Fruit fly (Drosophila melanogaster): ENCODE data around the gene Pdk1.

Gene Pdk1

DNA sequence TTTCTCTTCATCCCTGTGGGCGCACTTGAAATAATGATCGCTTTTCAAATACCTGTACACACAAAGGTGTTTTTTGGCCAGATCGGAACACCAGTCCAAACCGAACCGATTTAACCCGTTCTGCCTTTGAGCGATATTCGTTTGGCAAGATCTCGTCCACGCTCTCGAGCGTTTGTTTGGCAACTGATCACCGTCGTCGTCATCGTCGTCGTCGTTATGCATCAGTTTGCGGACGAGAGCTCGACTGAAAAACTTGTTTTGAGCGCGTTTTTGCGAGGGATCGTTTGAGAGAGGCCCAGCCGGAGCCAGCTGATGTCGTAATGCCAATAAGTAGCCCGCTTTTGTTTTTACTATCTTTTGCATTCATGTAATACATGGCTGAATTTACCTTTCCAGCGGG, 49.2 kb downstream of the Pdk1 start (continued):
- TF ChIP-seq CG9797 (GFP tag; optimal IDR thresholded peaks at IDR 0.05) (no peak), D (optimal IDR thresholded peaks at IDR 0.05) (no peak), D (GFP tag; optimal IDR thresholded peaks at IDR 0.05) (no peak), C15 (GFP tag; IDR thresholded peaks at IDR 0.05) (no peak), repo (GFP tag; optimal IDR thresholded peaks at IDR 0.05) (no peak), Hey (tag; optimal IDR thresholded peaks at IDR 0.05) (no peak), CG6272 (GFP tag; IDR thresholded peaks at IDR 0.05) (no peak), CG12769 (tag; optimal IDR thresholded peaks at IDR 0.05) (peak; percentile 14), shn (GFP tag; optimal IDR thresholded peaks at IDR 0.05) (no peak), Dref (GFP tag; IDR thresholded peaks at IDR 0.05) (no peak), bowl (GFP tag; IDR thresholded peaks at IDR 0.05) (no peak), Doc2 (GFP tag; IDR thresholded peaks at IDR 0.05) (no peak), Pdp1 (GFP tag; optimal IDR thresholded peaks at IDR 0.05) (peak in 1 of 2 experiments; percentile 88), Jarid2 (GFP tag; optimal IDR thresholded peaks at IDR 0.05) (peak; percentile 62), CG4282 (GFP tag; optimal IDR thresholded peaks at IDR 0.05) (no peak), NK7.1 (GFP tag; optimal IDR thresholded peaks at IDR 0.05) (no peak), Nf-YA (GFP tag; IDR thresholded peaks at IDR 0.05) (no peak), CG10979 (tag; optimal IDR thresholded peaks at IDR 0.05) (no peak), Atf-2 (GFP tag; optimal IDR thresholded peaks at IDR 0.05) (no peak), CG6765 (GFP tag; optimal IDR thresholded peaks at IDR 0.05) (no peak), Med (GFP tag) (peak; percentile 57), pum (GFP tag; optimal IDR thresholded peaks at IDR 0.05) (no peak), Myb (GFP tag; optimal IDR thresholded peaks at IDR 0.05) (no peak), nau (GFP tag; optimal IDR thresholded peaks at IDR 0.05) (no peak), hb (GFP tag; IDR thresholded peaks at IDR 0.05; ENCODE audit: partially characterized antibody) (no peak), vnd (GFP tag; IDR thresholded peaks at IDR 0.05; ENCODE audit: partially characterized antibody) (no peak), BEAF-32 (GFP tag; optimal IDR thresholded peaks at IDR 0.05) (no peak), tna (GFP tag; IDR thresholded peaks at IDR 0.05; ENCODE audit: partially characterized antibody) (no peak), Ets97D (GFP tag; optimal IDR thresholded peaks at IDR 0.05) (no peak), Xbp1 (GFP tag; optimal IDR thresholded peaks at IDR 0.05) (no peak), Kr (GFP tag; optimal IDR thresholded peaks at IDR 0.05) (peak; percentile 4), CG10959 (GFP tag; IDR thresholded peaks at IDR 0.05) (no peak), hkb (optimal IDR thresholded peaks at IDR 0.05) (no peak), hkb (GFP tag; IDR thresholded peaks at IDR 0.05) (no peak), salm (tag; optimal IDR thresholded peaks at IDR 0.05) (no peak), Gsc (GFP tag; IDR thresholded peaks at IDR 0.05) (no peak), CG7271 (tag; optimal IDR thresholded peaks at IDR 0.05) (no peak), mam (GFP tag; optimal IDR thresholded peaks at IDR 0.05) (no peak), CG7745 (tag; optimal IDR thresholded peaks at IDR 0.05) (no peak), Trl (optimal IDR thresholded peaks at IDR 0.05) (peak in 1 of 2 experiments; percentile 39), Trl (GFP tag; optimal IDR thresholded peaks at IDR 0.05) (no peak), lbe (GFP tag; optimal IDR thresholded peaks at IDR 0.05) (peak; percentile 46), kni (GFP tag; optimal IDR thresholded peaks at IDR 0.05) (peak; percentile 56), CG12744 (GFP tag; optimal IDR thresholded peaks at IDR 0.05) (no peak), CG15601 (tag; optimal IDR thresholded peaks at IDR 0.05) (no peak), Ptx1 (GFP tag; IDR thresholded peaks at IDR 0.05) (no peak)

Data from whole organism, embryonic.